Worm (Caenorhabditis elegans) whole organism, mixed stage, embryonic: Measurements from ENCODE around the gene F49H12.7.

Experiments used
- M03D4.4 ChIP-seq: sonication (generic microtip); optimal IDR thresholded peaks from 2 replicates; lab custom pipeline; 2017; ENCODE audit warnings: mild to moderate bottlenecking, missing genetic modification characterization, missing compliant biosample characterization
- bed-3 ChIP-seq: fragments of 200-800 bp; sonication (Bioruptor generic); optimal IDR thresholded peaks from 3 replicates; lab custom pipeline; 2018; ENCODE audit warnings: mild to moderate bottlenecking, missing genetic modification characterization, moderate library complexity, missing compliant biosample characterization
- blmp-1 ChIP-seq: fragments of 150-350 bp; optimal IDR thresholded peaks from 2 replicates; lab custom pipeline; 2014; ENCODE audit warnings: missing biosample characterization, missing genetic modification characterization
- ceh-39 ChIP-seq: fragments of 150-350 bp; optimal IDR thresholded peaks from 2 replicates; lab custom pipeline; 2014; ENCODE audit warnings: missing biosample characterization, missing genetic modification characterization
- ceh-43 ChIP-seq: fragments of 200-800 bp; sonication (Bioruptor generic); optimal IDR thresholded peaks from 2 replicates; lab custom pipeline; 2018; ENCODE audit warnings: mild to moderate bottlenecking, missing genetic modification characterization, moderate library complexity, missing compliant biosample characterization
- ceh-83 ChIP-seq: fragments of 200-800 bp; sonication (Bioruptor generic); optimal IDR thresholded peaks from 2 replicates; lab custom pipeline; 2018; ENCODE audit warnings: mild to moderate bottlenecking, missing genetic modification characterization, missing compliant biosample characterization
- ces-1 ChIP-seq: fragments of 150-350 bp; optimal IDR thresholded peaks from 2 replicates; lab custom pipeline; 2014; ENCODE audit warnings: missing biosample characterization, missing genetic modification reagents, missing genetic modification characterization
- cnd-1 ChIP-seq: fragments of 200-800 bp; sonication (Bioruptor generic); optimal IDR thresholded peaks from 2 replicates; lab custom pipeline; 2018; ENCODE audit warnings: mild to moderate bottlenecking, missing genetic modification characterization, missing compliant biosample characterization
- drap-1 ChIP-seq: fragments of 200-800 bp; sonication (Bioruptor generic); optimal IDR thresholded peaks from 3 replicates; lab custom pipeline; 2018; ENCODE audit warnings: mild to moderate bottlenecking, missing genetic modification characterization, missing compliant biosample characterization
- elt-1 ChIP-seq: sonication (generic microtip); optimal IDR thresholded peaks from 2 replicates; lab custom pipeline; 2017; ENCODE audit warnings: missing genetic modification characterization, mild to moderate bottlenecking, missing compliant biosample characterization, antibody characterized with exemption, moderate library complexity, borderline replicate concordance; ENCODE audit not compliant: insufficient read depth
- elt-3 ChIP-seq: fragments of 150-350 bp; optimal IDR thresholded peaks from 2 replicates; lab custom pipeline; 2014; ENCODE audit warnings: missing biosample characterization, missing genetic modification characterization
- flh-1 ChIP-seq: fragments of 200-800 bp; sonication (Bioruptor generic); optimal IDR thresholded peaks from 2 replicates; lab custom pipeline; 2018; ENCODE audit warnings: mild to moderate bottlenecking, missing genetic modification characterization, moderate library complexity, missing compliant biosample characterization
- ham-2 ChIP-seq: fragments of 200-800 bp; sonication (Bioruptor generic); optimal IDR thresholded peaks from 2 replicates; lab custom pipeline; 2018; ENCODE audit warnings: mild to moderate bottlenecking, missing genetic modification characterization, missing compliant biosample characterization
- hlh-1 ChIP-seq: fragments of 150-350 bp; optimal IDR thresholded peaks from 2 replicates; lab custom pipeline; 2014; ENCODE audit warnings: missing biosample characterization, missing genetic modification reagents, missing genetic modification characterization
- lin-13 ChIP-seq: fragments of 150-350 bp; optimal IDR thresholded peaks from 2 replicates; lab custom pipeline; 2014; ENCODE audit warnings: missing biosample characterization, missing genetic modification characterization
- lin-32 ChIP-seq: fragments of 200-800 bp; sonication (Bioruptor generic); optimal IDR thresholded peaks from 2 replicates; lab custom pipeline; 2018; ENCODE audit warnings: mild to moderate bottlenecking, missing genetic modification characterization, missing compliant biosample characterization
- lsy-2 ChIP-seq: fragments of 150-350 bp; optimal IDR thresholded peaks from 2 replicates; lab custom pipeline; 2014; ENCODE audit warnings: missing biosample characterization, missing genetic modification characterization
- mab-5 ChIP-seq: fragments of 150-350 bp; optimal IDR thresholded peaks from 2 replicates; lab custom pipeline; 2014; ENCODE audit warnings: missing biosample characterization, missing genetic modification characterization
- mep-1 ChIP-seq: fragments of 150-350 bp; optimal IDR thresholded peaks from 2 replicates; lab custom pipeline; 2017; ENCODE audit warnings: missing biosample characterization, missing genetic modification reagents, missing genetic modification characterization, inconsistent platforms
- mls-2 ChIP-seq: sonication (generic microtip); optimal IDR thresholded peaks from 2 replicates; lab custom pipeline; 2016; ENCODE audit warnings: mild to moderate bottlenecking, missing genetic modification characterization, moderate library complexity, missing compliant biosample characterization
- nhr-12 ChIP-seq: fragments of 150-350 bp; optimal IDR thresholded peaks from 2 replicates; lab custom pipeline; 2014; ENCODE audit warnings: missing biosample characterization, missing genetic modification characterization
- nhr-2 ChIP-seq: fragments of 150-350 bp; optimal IDR thresholded peaks from 2 replicates; lab custom pipeline; 2014; ENCODE audit warnings: missing biosample characterization, missing genetic modification characterization
- nhr-237 ChIP-seq: fragments of 150-350 bp; optimal IDR thresholded peaks from 2 replicates; lab custom pipeline; 2014; ENCODE audit warnings: missing biosample characterization, missing genetic modification characterization
- nhr-28 ChIP-seq: fragments of 150-350 bp; optimal IDR thresholded peaks from 2 replicates; lab custom pipeline; 2014; ENCODE audit warnings: missing biosample characterization, missing genetic modification characterization
- nhr-76 ChIP-seq: sonication (generic microtip); optimal IDR thresholded peaks from 2 replicates; lab custom pipeline; 2017; ENCODE audit warnings: missing biosample characterization, missing genetic modification characterization
- sem-2 ChIP-seq: fragments of 200-800 bp; sonication (Bioruptor generic); optimal IDR thresholded peaks from 2 replicates; lab custom pipeline; 2018; ENCODE audit warnings: mild to moderate bottlenecking, missing genetic modification characterization, missing compliant biosample characterization
- snpc-4 ChIP-seq: fragments of 150-350 bp; optimal IDR thresholded peaks from 2 replicates; lab custom pipeline; 2014; ENCODE audit warnings: missing biosample characterization, missing genetic modification characterization
- sptf-1 ChIP-seq: sonication (generic microtip); optimal IDR thresholded peaks from 2 replicates; lab custom pipeline; 2017; ENCODE audit warnings: mild to moderate bottlenecking, missing genetic modification characterization, moderate library complexity, missing compliant biosample characterization
- tbx-8 ChIP-seq: fragments of 200-800 bp; sonication (Bioruptor generic); optimal IDR thresholded peaks from 2 replicates; lab custom pipeline; 2018; ENCODE audit warnings: mild to moderate bottlenecking, missing genetic modification characterization, moderate library complexity, missing compliant biosample characterization
- unc-120 ChIP-seq: sonication (generic microtip); optimal IDR thresholded peaks from 2 replicates; lab custom pipeline; 2017; ENCODE audit warnings: missing genetic modification characterization, missing compliant biosample characterization; ENCODE audit not compliant: poor library complexity, severe bottlenecking
- unc-39 ChIP-seq: fragments of 150-350 bp; optimal IDR thresholded peaks from 2 replicates; lab custom pipeline; 2014; ENCODE audit warnings: missing biosample characterization, missing genetic modification characterization
- unc-62 ChIP-seq: fragments of 150-350 bp; optimal IDR thresholded peaks from 2 replicates; lab custom pipeline; 2014; ENCODE audit warnings: missing biosample characterization, missing genetic modification reagents, missing genetic modification characterization
- zip-8 ChIP-seq: fragments of 150-350 bp; optimal IDR thresholded peaks from 2 replicates; lab custom pipeline; 2014; ENCODE audit warnings: missing biosample characterization, missing genetic modification characterization
- ztf-11 ChIP-seq: fragments of 150-350 bp; optimal IDR thresholded peaks from 2 replicates; lab custom pipeline; 2014; ENCODE audit warnings: missing biosample characterization, missing genetic modification characterization

The F49H12.7 gene

ce11 chrX:2099002-2099401 is 34.2 kb downstream of the F49H12.7 start:
- TF ChIP-seq nhr-237 (tag; lab: Kevin White, UChicago) (no peak), ztf-11 (tag; lab: Kevin White, UChicago) (no peak), ces-1 (GFP tag; lab: Kevin White, UChicago) (no peak), blmp-1 (tag; lab: Kevin White, UChicago) (no peak), ceh-39 (no peak), flh-1 (no peak), sem-2 (GFP tag; lab: Kevin White, UChicago) (no peak), ham-2 (no peak), tbx-8 (GFP tag; lab: Kevin White, UChicago) (no peak), sptf-1 (tag; lab: Kevin White, UChicago) (no peak), ceh-83 (GFP tag; lab: Kevin White, UChicago) (no peak), lsy-2 (tag; lab: Kevin White, UChicago) (no peak), unc-39 (tag; lab: Kevin White, UChicago) (no peak), mep-1 (tag; lab: Kevin White, UChicago) (no peak), unc-62 (GFP tag; lab: Kevin White, UChicago) (no peak), bed-3 (GFP tag; lab: Kevin White, UChicago) (no peak)

- TF ChIP-seq ceh-43 (GFP tag; lab: Kevin White, UChicago) (no peak), ceh-83 (GFP tag; lab: Kevin White, UChicago) (no peak), zip-8 (tag; lab: Kevin White, UChicago) (no peak), lin-13 (no peak), nhr-76 (no peak), unc-39 (tag; lab: Kevin White, UChicago) (no peak), nhr-28 (no peak), unc-62 (GFP tag; lab: Kevin White, UChicago) (no peak), flh-1 (no peak), ham-2 (no peak), bed-3 (GFP tag; lab: Kevin White, UChicago) (no peak), elt-3 (tag; lab: Kevin White, UChicago) (no peak), drap-1 (GFP tag; lab: Kevin White, UChicago) (no peak), sptf-1 (tag; lab: Kevin White, UChicago) (no peak), nhr-2 (tag; lab: Kevin White, UChicago) (no peak), nhr-12 (no peak), mls-2 (tag; lab: Kevin White, UChicago) (no peak)
These were observed 40.5 kb downstream of the F49H12.7 start, which contains the start of gene F53B1.3 for ce11 chrX:2105310-2105709. TSS of gene F53B1.3 (plus strand) at chrX:2105610.

ce11 chrX:2107414-2107813 is 42.6 kb downstream of the F49H12.7 start:
- TF ChIP-seq elt-3 (tag; lab: Kevin White, UChicago), result no peak
- TF ChIP-seq nhr-28, result no peak
- TF ChIP-seq, all 35 proteins: peak for 0

ce11 chrX:2108182-2108581 is 43.4 kb downstream of the F49H12.7 start:
- TF ChIP-seq mls-2 (tag; lab: Kevin White, UChicago) (no peak), ztf-11 (tag; lab: Kevin White, UChicago) (no peak), lsy-2 (tag; lab: Kevin White, UChicago) (no peak), cnd-1 (tag; lab: Kevin White, UChicago) (no peak), elt-3 (tag; lab: Kevin White, UChicago) (no peak), lin-32 (no peak), nhr-28 (no peak), zip-8 (tag; lab: Kevin White, UChicago) (no peak), unc-120 (tag; lab: Kevin White, UChicago) (no peak), blmp-1 (tag; lab: Kevin White, UChicago) (no peak), nhr-76 (no peak), unc-62 (GFP tag; lab: Kevin White, UChicago) (no peak), mab-5 (tag; lab: Kevin White, UChicago) (no peak), M03D4.4 (no peak), ces-1 (GFP tag; lab: Kevin White, UChicago) (no peak), hlh-1 (tag; lab: Kevin White, UChicago) (no peak), snpc-4 (no peak), sptf-1 (tag; lab: Kevin White, UChicago) (no peak)

- no peak for TF ChIP-seq drap-1 (GFP tag; lab: Kevin White, UChicago)
- TF ChIP-seq nhr-76, result no peak
- TF ChIP-seq bed-3 (GFP tag; lab: Kevin White, UChicago), result no peak
- TF ChIP-seq lin-32, result no peak
- TF ChIP-seq hlh-1 (tag; lab: Kevin White, UChicago), result no peak
- TF ChIP-seq flh-1, result no peak
- TF ChIP-seq unc-62 (GFP tag; lab: Kevin White, UChicago), result no peak
- no peak for TF ChIP-seq elt-1 (tag; lab: Kevin White, UChicago)
- TF ChIP-seq lin-13, result no peak
- no peak for TF ChIP-seq tbx-8 (GFP tag; lab: Kevin White, UChicago)
- TF ChIP-seq sem-2 (GFP tag; lab: Kevin White, UChicago), result no peak
- TF ChIP-seq nhr-237 (tag; lab: Kevin White, UChicago), result no peak
- no peak for TF ChIP-seq ztf-11 (tag; lab: Kevin White, UChicago)
- TF ChIP-seq elt-3 (tag; lab: Kevin White, UChicago), result no peak
- TF ChIP-seq snpc-4, result no peak
- TF ChIP-seq nhr-2 (tag; lab: Kevin White, UChicago), result no peak
- no peak for TF ChIP-seq mab-5 (tag; lab: Kevin White, UChicago)
- TF ChIP-seq cnd-1 (tag; lab: Kevin White, UChicago), result no peak
- no peak for TF ChIP-seq mep-1 (tag; lab: Kevin White, UChicago)
- TF ChIP-seq sptf-1 (tag; lab: Kevin White, UChicago), result no peak
- TF ChIP-seq, all 35 proteins: peak for 0
These were observed 43.9 kb downstream of the F49H12.7 start, which contains the start of gene F53B1.2 for ce11 chrX:2108682-2109081. TSS of gene F53B1.2 (plus strand) at chrX:2108982.
